Worm (Caenorhabditis elegans): ENCODE results near the gene F01G10.9.

DNA sequence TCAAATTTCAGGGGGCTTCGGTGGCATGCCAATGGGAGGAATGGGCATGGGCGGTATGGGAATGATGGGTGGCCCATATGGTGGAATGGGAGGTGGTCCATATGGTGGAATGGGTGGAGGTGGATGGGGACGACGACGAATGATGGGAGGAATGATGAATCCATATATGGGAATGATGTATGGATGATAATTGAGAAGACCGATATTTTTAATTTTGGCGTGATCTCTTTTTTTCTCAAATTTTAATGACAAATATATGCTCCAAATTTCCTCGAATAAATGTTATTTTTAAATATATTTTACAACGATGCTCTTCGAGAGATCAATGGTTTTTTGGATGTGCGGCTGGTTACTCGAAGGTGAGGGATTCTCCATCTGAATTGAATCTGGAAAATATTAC lies 18.3 kb upstream of the F01G10.9 start, which contains the start of gene Y43C5A.4:
- TF ChIP-seq ama-1 (optimal IDR thresholded peaks at IDR 0.05): no peak
- no peak for TF ChIP-seq ceh-82 (tag; optimal IDR thresholded peaks at IDR 0.05)
- TF ChIP-seq snpc-4 (tag; optimal IDR thresholded peaks at IDR 0.05): no peak
- no peak for TF ChIP-seq elt-2 (tag; optimal IDR thresholded peaks at IDR 0.05)
- TF ChIP-seq ceh-8 (GFP tag; optimal IDR thresholded peaks at IDR 0.05): no peak
- no peak for TF ChIP-seq C34B4.2 (tag; optimal IDR thresholded peaks at IDR 0.05)
- TF ChIP-seq nhr-12 (tag; optimal IDR thresholded peaks at IDR 0.05): no peak
- no peak for TF ChIP-seq lin-35 (GFP tag; optimal IDR thresholded peaks at IDR 0.05)

Measured in whole organism, L1 larva.